Fruit fly (Drosophila melanogaster) whole organism, prepupa: ENCODE data around the gene Gr93b.

Experiments used
- Blimp-1 ChIP-seq: fragments of 200-800 bp; sonication (Bioruptor generic); optimal IDR thresholded peaks from 3 replicates; lab custom pipeline; 2017; ENCODE audit warnings: missing biosample characterization, missing genetic modification characterization, mild to moderate bottlenecking, moderate library complexity, missing genetic modification reagents
- CG15336 ChIP-seq: fragments of 200-800 bp; sonication (Bioruptor generic); IDR thresholded peaks from 2 replicates; pipeline ENCODE4 v1.3.6; 2022; ENCODE audit warnings: missing biosample characterization, missing genetic modification characterization
- CG34406 ChIP-seq: fragments of 200-800 bp; sonication (Bioruptor generic); optimal IDR thresholded peaks from 3 replicates; lab custom pipeline; 2016; ENCODE audit warnings: missing biosample characterization, missing genetic modification characterization
- CG6163 ChIP-seq: fragments of 200-800 bp; sonication (Bioruptor generic); IDR thresholded peaks from 3 replicates; pipeline ENCODE4 v1.3.6; 2022; ENCODE audit warnings: missing biosample characterization, missing genetic modification characterization
- CG6808 ChIP-seq: fragments of 200-800 bp; sonication (Bioruptor generic); optimal IDR thresholded peaks from 3 replicates; lab custom pipeline; 2017; ENCODE audit warnings: missing biosample characterization, missing genetic modification characterization, mild to moderate bottlenecking, moderate library complexity, missing genetic modification reagents
- Hr39 ChIP-seq: fragments of 200-800 bp; sonication (Bioruptor generic); optimal IDR thresholded peaks from 2 replicates; lab custom pipeline; 2016; ENCODE audit warnings: missing biosample characterization, missing genetic modification characterization
- Sox102F ChIP-seq: fragments of 200-800 bp; sonication (Bioruptor generic); optimal IDR thresholded peaks from 2 replicates; lab custom pipeline; 2016; ENCODE audit warnings: missing biosample characterization, mild to moderate bottlenecking, missing genetic modification characterization
- cyc ChIP-seq: fragments of 200-800 bp; sonication (Bioruptor generic); optimal IDR thresholded peaks from 3 replicates; lab custom pipeline; 2016; ENCODE audit warnings: missing biosample characterization, missing genetic modification characterization
- esn ChIP-seq: fragments of 200-800 bp; sonication (Bioruptor generic); optimal IDR thresholded peaks from 2 replicates; lab custom pipeline; 2016; ENCODE audit warnings: missing biosample characterization, mild to moderate bottlenecking, missing genetic modification characterization, moderate library complexity
- fd85E ChIP-seq: fragments of 200-800 bp; sonication (Bioruptor generic); optimal IDR thresholded peaks from 3 replicates; lab custom pipeline; 2016; ENCODE audit warnings: missing biosample characterization, missing genetic modification characterization
- spab ChIP-seq: fragments of 200-800 bp; sonication (Bioruptor generic); optimal IDR thresholded peaks from 2 replicates; lab custom pipeline; 2017; ENCODE audit warnings: missing biosample characterization, mild to moderate bottlenecking, missing genetic modification characterization, missing genetic modification reagents

DNA sequence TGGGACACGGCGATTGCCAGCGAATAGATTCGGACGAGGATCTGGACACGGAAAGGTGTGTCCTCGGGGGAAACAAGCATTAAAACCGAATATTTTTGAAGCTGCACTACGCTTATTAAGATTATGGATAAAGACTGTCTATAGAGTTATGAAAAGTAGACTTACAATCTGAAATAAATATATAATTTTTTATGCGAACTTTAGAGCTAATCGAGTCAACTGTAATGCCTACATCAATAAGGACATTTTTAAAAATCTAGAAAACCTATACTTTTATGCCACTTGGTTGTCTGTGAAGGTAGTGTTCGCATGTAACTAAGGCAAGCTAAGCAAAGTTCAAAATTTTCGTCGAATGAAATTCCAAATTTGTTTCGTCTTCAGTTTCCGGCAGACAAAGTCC is 29.9 kb upstream of the Gr93b start, which contains the start of gene CG31178:
- no peak for TF ChIP-seq Sox102F
- TF ChIP-seq cyc, result no peak
- TF ChIP-seq CG6808, result no peak
- TF ChIP-seq CG34406 (GFP tag; lab: Kevin White, UChicago), result no peak
- no peak for TF ChIP-seq CG6163 (GFP tag; lab: Robert Waterston, UW)
- no peak for TF ChIP-seq esn (GFP tag; lab: Kevin White, UChicago)
- TF ChIP-seq spab (GFP tag; lab: Kevin White, UChicago), result no peak
- TF ChIP-seq Blimp-1, result no peak
- TF ChIP-seq Hr39, result no peak
- no peak for TF ChIP-seq fd85E
- TF ChIP-seq CG15336, result no peak
